Worm (Caenorhabditis elegans) whole organism, midembryonic: Measurements from ENCODE around the gene glb-10.
A peak's percentile ranks its signal among the peaks of the same experiment; 100 is the strongest.

Experiments used
- T22C8.4 ChIP-seq: fragments of 200-800 bp; sonication (Bioruptor generic); IDR thresholded peaks from 2 replicates; pipeline ENCODE4 v1.3.6; 2022; ENCODE audit warnings: missing genetic modification characterization, missing compliant biosample characterization
- cog-1 ChIP-seq: sonication (generic microtip); optimal IDR thresholded peaks from 2 replicates; lab custom pipeline; 2016; ENCODE audit warnings: missing genetic modification characterization, missing compliant biosample characterization
- flt-1 ChIP-seq: fragments of 200-800 bp; sonication (Bioruptor generic); IDR thresholded peaks from 2 replicates; pipeline ENCODE4 v1.3.6; 2022; ENCODE audit warnings: missing genetic modification characterization, missing compliant biosample characterization
- klf-2 ChIP-seq: fragments of 200-800 bp; sonication (Bioruptor generic); conservative IDR thresholded peaks from 2 replicates; pipeline ENCODE4 v1.3.6; 2022; ENCODE audit warnings: missing genetic modification reagents, missing genetic modification characterization, missing compliant biosample characterization
- med-1 ChIP-seq: sonication (generic microtip); optimal IDR thresholded peaks from 2 replicates; lab custom pipeline; 2017; ENCODE audit warnings: missing genetic modification characterization, mild to moderate bottlenecking, missing compliant biosample characterization, antibody characterized with exemption, missing genetic modification reagents; ENCODE audit not compliant: insufficient read depth
- ref-1 ChIP-seq: fragments of 200-800 bp; sonication (Bioruptor generic); conservative IDR thresholded peaks from 2 replicates; pipeline ENCODE4 v1.3.6; 2022; ENCODE audit warnings: missing genetic modification reagents, missing genetic modification characterization, missing compliant biosample characterization
- tab-1 ChIP-seq: fragments of 200-800 bp; sonication (Bioruptor generic); IDR thresholded peaks from 2 replicates; pipeline ENCODE4 v1.3.6; 2022; ENCODE audit warnings: missing genetic modification characterization, missing compliant biosample characterization
- ztf-23 ChIP-seq: fragments of 200-800 bp; sonication (Bioruptor generic); IDR thresholded peaks from 2 replicates; pipeline ENCODE4 v1.3.6; 2022; ENCODE audit warnings: missing genetic modification reagents, missing genetic modification characterization, missing compliant biosample characterization
- ztf-29 ChIP-seq: fragments of 200-800 bp; sonication (Bioruptor generic); IDR thresholded peaks from 2 replicates; pipeline ENCODE4 v1.3.6; 2022; ENCODE audit warnings: missing genetic modification reagents, missing genetic modification characterization, missing compliant biosample characterization

glb-10 gene

DNA sequence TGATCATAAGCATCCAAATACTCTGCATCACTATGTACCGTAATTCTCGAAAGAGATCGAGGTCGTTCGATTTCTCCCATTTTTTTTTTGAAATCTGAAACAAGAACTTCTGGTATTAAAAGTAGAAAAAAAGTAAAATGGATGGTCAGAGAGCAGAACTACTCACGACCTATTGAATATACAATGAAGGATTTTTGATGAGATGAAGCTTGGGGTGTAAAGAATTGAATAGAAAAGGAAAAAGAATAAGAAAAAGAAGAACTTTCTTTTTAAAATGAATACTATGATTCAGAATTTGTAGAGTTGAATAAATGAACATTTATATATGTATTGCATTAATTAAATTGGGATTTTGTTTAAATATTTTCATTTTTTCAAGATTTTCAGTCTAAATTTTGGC lies 24.8 kb upstream of the glb-10 start, which contains the start of gene ttc-39B:
TSS of gene ttc-39B (minus strand) at position 101 of the 400 bp plus-strand sequence.
- no peak for TF ChIP-seq ztf-29 (GFP tag; lab: Robert Waterston, UW)
- TF ChIP-seq ztf-23 (GFP tag; lab: Robert Waterston, UW): no peak
- no peak for TF ChIP-seq cog-1 (tag; lab: Kevin White, UChicago)
- no peak for TF ChIP-seq klf-2 (GFP tag; lab: Robert Waterston, UW)
- TF ChIP-seq T22C8.4 (GFP tag; lab: Robert Waterston, UW): no peak
- no peak for TF ChIP-seq tab-1 (GFP tag; lab: Robert Waterston, UW)
- no peak for TF ChIP-seq flt-1 (GFP tag; lab: Robert Waterston, UW)
- no peak for TF ChIP-seq med-1 (GFP tag; lab: Kevin White, UChicago)
- no peak for TF ChIP-seq ref-1 (GFP tag; lab: Robert Waterston, UW)

- no peak for TF ChIP-seq med-1 (GFP tag; lab: Kevin White, UChicago)
- no peak for TF ChIP-seq ref-1 (GFP tag; lab: Robert Waterston, UW)
- peak; percentile 77 for TF ChIP-seq cog-1 (tag; lab: Kevin White, UChicago)
- no peak for TF ChIP-seq tab-1 (GFP tag; lab: Robert Waterston, UW)
- TF ChIP-seq ztf-23 (GFP tag; lab: Robert Waterston, UW): peak; percentile 67; the same call in 1 of the 2 replicates
- TF ChIP-seq flt-1 (GFP tag; lab: Robert Waterston, UW): peak; percentile 52; the same call in 1 of the 2 replicates
Observed at ce11 chrII:6331222-6331830, 22.2 kb upstream of the glb-10 start, which contains the start of gene set-4. set-4 (minus strand) TSS chrII:6331341.

ce11 chrII:6328672-6329071 lies 19.6 kb upstream of the glb-10 start:
- TF ChIP-seq ztf-29 (GFP tag; lab: Robert Waterston, UW): no peak
- TF ChIP-seq ref-1 (GFP tag; lab: Robert Waterston, UW): no peak
- no peak for TF ChIP-seq med-1 (GFP tag; lab: Kevin White, UChicago)

DNA sequence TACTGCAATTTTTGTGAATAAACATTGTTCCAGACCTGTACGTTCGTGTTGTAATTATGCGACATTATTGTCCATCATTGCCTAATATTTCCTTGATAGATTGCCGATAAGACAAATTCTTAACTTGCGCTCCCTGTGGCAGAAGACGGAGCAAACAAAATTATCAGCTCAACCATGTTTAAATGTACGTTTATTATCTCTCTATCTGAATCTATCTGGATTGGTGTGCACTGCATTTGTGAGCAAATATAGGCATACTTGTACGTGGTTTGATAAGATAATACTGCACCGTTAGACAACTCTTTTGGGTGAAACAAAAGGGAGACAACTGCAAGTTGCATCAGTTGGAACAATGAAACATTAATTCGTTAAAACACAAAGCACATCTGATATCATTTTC lies 18.2 kb upstream of the glb-10 start:
- TF ChIP-seq tab-1 (GFP tag; lab: Robert Waterston, UW) (no peak), med-1 (GFP tag; lab: Kevin White, UChicago) (no peak), ztf-29 (GFP tag; lab: Robert Waterston, UW) (no peak)

DNA sequence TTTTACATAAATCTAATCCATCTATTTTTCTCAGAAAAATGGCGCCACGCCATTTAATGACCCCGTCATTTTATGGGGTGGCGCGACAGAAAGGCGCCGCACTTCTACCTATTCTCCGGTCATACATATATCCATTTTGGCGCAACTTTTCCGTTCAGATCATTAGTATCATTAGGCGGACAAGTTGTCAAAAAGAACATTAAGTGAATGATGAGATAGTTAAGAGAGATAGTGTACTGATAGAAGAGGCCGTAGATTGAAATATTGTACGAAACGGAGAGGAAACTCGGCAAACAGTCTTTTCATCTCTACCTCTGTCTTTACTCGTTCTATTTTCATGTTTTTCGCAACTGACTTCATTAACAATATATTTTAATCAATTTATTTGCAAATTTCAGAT lies 15.0 kb upstream of the glb-10 start, which contains the start of gene sma-6:
TSS of gene sma-6 (plus strand) at position 399 of the 400 bp plus-strand sequence.
- TF ChIP-seq ref-1 (GFP tag; lab: Robert Waterston, UW): no peak
- TF ChIP-seq flt-1 (GFP tag; lab: Robert Waterston, UW): no peak
- TF ChIP-seq T22C8.4 (GFP tag; lab: Robert Waterston, UW): no peak
- TF ChIP-seq klf-2 (GFP tag; lab: Robert Waterston, UW): no peak
- no peak for TF ChIP-seq cog-1 (tag; lab: Kevin White, UChicago)
- TF ChIP-seq tab-1 (GFP tag; lab: Robert Waterston, UW): no peak
- TF ChIP-seq ztf-29 (GFP tag; lab: Robert Waterston, UW): no peak
- TF ChIP-seq med-1 (GFP tag; lab: Kevin White, UChicago): no peak
- no peak for TF ChIP-seq ztf-23 (GFP tag; lab: Robert Waterston, UW)

ce11 chrII:6322979-6323378 lies 13.9 kb upstream of the glb-10 start, which contains the start of gene C32D5.4:
C32D5.4 (minus strand) TSS chrII:6323079.
- no peak for TF ChIP-seq klf-2 (GFP tag; lab: Robert Waterston, UW)
- no peak for TF ChIP-seq ztf-23 (GFP tag; lab: Robert Waterston, UW)
- no peak for TF ChIP-seq T22C8.4 (GFP tag; lab: Robert Waterston, UW)
- no peak for TF ChIP-seq ztf-29 (GFP tag; lab: Robert Waterston, UW)
- no peak for TF ChIP-seq cog-1 (tag; lab: Kevin White, UChicago)
- TF ChIP-seq tab-1 (GFP tag; lab: Robert Waterston, UW): no peak
- no peak for TF ChIP-seq med-1 (GFP tag; lab: Kevin White, UChicago)
- no peak for TF ChIP-seq flt-1 (GFP tag; lab: Robert Waterston, UW)
- TF ChIP-seq ref-1 (GFP tag; lab: Robert Waterston, UW): no peak

ce11 chrII:6322081-6322480 lies 13.0 kb upstream of the glb-10 start:
- TF ChIP-seq cog-1 (tag; lab: Kevin White, UChicago): no peak
- TF ChIP-seq flt-1 (GFP tag; lab: Robert Waterston, UW): no peak
- no peak for TF ChIP-seq ztf-23 (GFP tag; lab: Robert Waterston, UW)
- no peak for TF ChIP-seq klf-2 (GFP tag; lab: Robert Waterston, UW)
- no peak for TF ChIP-seq ref-1 (GFP tag; lab: Robert Waterston, UW)
- no peak for TF ChIP-seq tab-1 (GFP tag; lab: Robert Waterston, UW)
- TF ChIP-seq med-1 (GFP tag; lab: Kevin White, UChicago): no peak
- no peak for TF ChIP-seq T22C8.4 (GFP tag; lab: Robert Waterston, UW)
- TF ChIP-seq ztf-29 (GFP tag; lab: Robert Waterston, UW): no peak

DNA sequence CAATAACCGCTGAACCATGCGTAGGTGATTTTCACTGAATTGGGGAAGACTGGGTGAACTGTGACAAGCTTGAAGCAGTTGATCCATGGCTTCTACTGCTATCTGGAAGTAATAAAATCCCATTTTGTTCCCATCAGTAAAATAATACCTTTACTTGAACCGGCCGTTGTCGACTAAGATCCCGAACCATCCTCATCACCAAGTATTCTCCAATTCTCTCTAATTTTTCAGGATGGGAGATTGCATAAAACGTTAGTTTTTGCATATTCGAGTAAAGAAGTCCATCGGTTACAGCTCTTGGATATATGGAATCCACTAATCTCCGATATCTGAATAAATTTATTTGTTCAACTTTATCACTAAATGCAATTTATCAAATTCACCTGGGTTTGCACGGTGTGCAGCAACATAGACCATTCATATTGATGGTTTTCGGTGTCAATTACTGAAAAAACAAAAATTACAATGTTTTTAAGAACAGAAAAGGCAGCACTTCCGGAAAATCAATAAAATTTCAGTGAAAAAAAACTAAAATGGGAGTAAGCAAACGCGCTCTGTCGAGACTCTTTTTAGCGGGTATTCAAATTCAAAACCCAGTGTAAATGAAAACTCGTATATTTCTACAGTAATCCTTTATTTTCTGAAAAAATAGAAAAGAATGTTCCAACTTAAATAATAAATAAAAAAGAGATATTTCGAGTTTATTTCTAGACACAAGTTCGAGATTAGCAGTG lies 11.7 kb upstream of the glb-10 start, which contains the start of gene efr-3:
TSS of gene efr-3 (minus strand) at position 505 of the 734 bp plus-strand sequence.
- TF ChIP-seq cog-1 (tag; lab: Kevin White, UChicago) (no peak), tab-1 (GFP tag; lab: Robert Waterston, UW) (no peak), ztf-23 (GFP tag; lab: Robert Waterston, UW) (no peak), ztf-29 (GFP tag; lab: Robert Waterston, UW) (no peak), T22C8.4 (GFP tag; lab: Robert Waterston, UW) (no peak; the same call in 1 of the 2 replicates), ref-1 (GFP tag; lab: Robert Waterston, UW) (no peak), klf-2 (GFP tag; lab: Robert Waterston, UW) (no peak), med-1 (GFP tag; lab: Kevin White, UChicago) (no peak), flt-1 (GFP tag; lab: Robert Waterston, UW) (no peak)
